Worm (Caenorhabditis elegans): ENCODE data around the gene twk-18.

DNA sequence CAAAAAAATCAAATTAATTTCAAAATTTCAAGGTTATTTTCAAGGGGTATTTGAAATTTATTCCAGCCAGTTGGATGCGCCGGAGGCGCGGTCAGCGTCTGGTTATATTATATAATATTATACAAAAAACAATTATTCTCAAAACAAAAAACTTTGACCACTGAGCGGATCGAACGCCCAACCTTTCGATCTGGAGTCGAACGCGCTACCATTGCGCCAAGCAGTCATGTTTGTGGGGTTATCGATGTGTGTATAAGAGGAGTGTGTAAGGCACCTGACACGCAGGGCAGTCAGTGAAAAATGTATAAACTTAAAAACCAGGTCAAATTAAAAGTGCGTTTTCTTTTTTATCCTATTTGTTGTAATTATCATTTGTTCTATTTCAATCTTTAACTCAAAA is 43.9 kb upstream of the twk-18 start:
- TF ChIP-seq xnd-1 (tag; optimal IDR thresholded peaks at IDR 0.05) (no peak), B0261.1 (tag; optimal IDR thresholded peaks at IDR 0.05) (peak; percentile 77), unc-130 (GFP tag; optimal IDR thresholded peaks at IDR 0.05) (no peak), lag-1 (GFP tag; IDR thresholded peaks at IDR 0.05) (no peak), ZK185.1 (tag; optimal IDR thresholded peaks at IDR 0.05; ENCODE audit: poor library complexity, severe bottlenecking) (no peak), egl-44 (GFP tag; IDR thresholded peaks at IDR 0.05) (no peak), F39B2.1 (GFP tag; IDR thresholded peaks at IDR 0.05) (no peak), ama-1 (optimal IDR thresholded peaks at IDR 0.05) (no peak), ama-1 (GFP tag; optimal IDR thresholded peaks at IDR 0.05) (peak in 1 of 2 experiments; percentile 36)

Measured in whole organism, young adult.